Fruit fly (Drosophila melanogaster): ENCODE results near the gene Trm7-34.

DNA sequence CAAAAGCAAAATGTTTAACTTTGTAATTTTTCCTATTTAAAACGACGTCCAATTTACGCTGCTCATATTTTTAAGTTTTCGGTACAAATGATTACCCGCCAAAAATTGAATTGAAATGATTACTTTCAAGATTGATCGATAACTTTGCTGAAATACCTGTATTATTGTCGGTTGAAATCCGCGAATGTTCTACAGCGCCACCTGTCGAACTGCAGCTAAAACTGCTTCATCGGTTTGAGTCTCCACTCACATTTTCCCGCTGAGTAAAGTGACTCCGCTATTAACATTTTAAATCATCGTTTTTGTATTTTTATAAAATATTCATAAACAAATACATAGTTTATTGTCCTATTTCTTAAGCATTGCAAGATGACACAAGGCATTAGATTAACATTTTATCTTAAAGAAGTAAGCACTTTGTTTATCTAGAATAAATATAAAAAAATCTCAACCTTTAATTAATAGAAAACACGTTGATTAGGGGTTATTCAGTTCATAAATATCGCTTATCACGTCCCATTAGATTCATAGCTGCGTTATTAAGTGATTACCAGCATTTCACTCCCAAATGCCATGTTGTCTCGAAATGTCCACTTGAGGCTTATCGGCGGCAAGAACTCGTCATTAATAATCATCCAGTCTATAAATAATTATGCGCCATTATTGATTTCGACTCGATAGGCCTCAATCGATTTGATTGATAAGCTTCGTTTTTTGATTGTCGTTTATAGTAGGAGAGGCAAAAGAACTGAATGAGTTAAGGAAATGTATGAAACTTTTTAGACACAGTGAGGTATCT is 46.1 kb upstream of the Trm7-34 start:
- no peak for TF ChIP-seq Dif (GFP tag; optimal IDR thresholded peaks at IDR 0.05; ENCODE audit: partially characterized antibody)
- no peak for TF ChIP-seq Rel (GFP tag; optimal IDR thresholded peaks at IDR 0.05)
- no peak for TF ChIP-seq Rel (tag; optimal IDR thresholded peaks at IDR 0.05)
